Fruit fly (Drosophila melanogaster) whole organism, wandering third instar larva: ENCODE results near the gene CG10646.

Source experiments
- Abd-B ChIP-seq: fragments of >200 bp; optimal IDR thresholded peaks from 2 replicates; lab custom pipeline; 2017; ENCODE audit warnings: missing biosample characterization, missing genetic modification characterization
- CrebA ChIP-seq: fragments of 200-800 bp; sonication (Bioruptor generic); optimal IDR thresholded peaks from 2 replicates; lab custom pipeline; 2016; ENCODE audit warnings: missing biosample characterization, mild to moderate bottlenecking, missing genetic modification characterization, borderline replicate concordance
- GATAd ChIP-seq: sonication (Bioruptor generic); optimal IDR thresholded peaks from 2 replicates; lab custom pipeline; 2016; ENCODE audit warnings: missing biosample characterization, missing genetic modification characterization
- Hr78 ChIP-seq: fragments of >200 bp; optimal IDR thresholded peaks from 2 replicates; lab custom pipeline; 2017; ENCODE audit warnings: missing biosample characterization, missing genetic modification characterization
- Hr83 ChIP-seq: fragments of 200-300 bp; sonication (Bioruptor generic); optimal IDR thresholded peaks from 2 replicates; lab custom pipeline; 2016; ENCODE audit warnings: missing biosample characterization, mild to moderate bottlenecking, missing genetic modification characterization, moderate library complexity; ENCODE audit not compliant: poor library complexity, severe bottlenecking
- Mio ChIP-seq: sonication (Bioruptor generic); optimal IDR thresholded peaks from 2 replicates; lab custom pipeline; 2016; ENCODE audit warnings: missing biosample characterization, missing genetic modification characterization
- Rel ChIP-seq, 2 experiments: fragments of 200-800 bp; sonication (Bioruptor generic) in 1 of 2; optimal IDR thresholded peaks; 2 replicates in 1 of 2; 3 replicates in 1 of 2; lab custom pipeline; 2016 to 2019; ENCODE audit warnings: mild to moderate bottlenecking in 2 of 2, missing biosample characterization in 2 of 2, missing genetic modification characterization in 2 of 2, moderate library complexity in 1 of 2
- brk ChIP-seq: fragments of 200-800 bp; sonication (Bioruptor generic); optimal IDR thresholded peaks from 2 replicates; lab custom pipeline; 2016; ENCODE audit warnings: missing biosample characterization, mild to moderate bottlenecking, missing genetic modification characterization
- dl ChIP-seq, 2 experiments: fragments of 175-275, 200-275 bp in 1 of 2; fragments of 200-275 bp in 1 of 2; sonication (Bioruptor generic); optimal IDR thresholded peaks; lab custom pipeline; 2018; ENCODE audit warnings: mild to moderate bottlenecking in 2 of 2, missing biosample characterization in 2 of 2, missing genetic modification characterization in 2 of 2, moderate library complexity in 2 of 2; ENCODE audit not compliant: partially characterized antibody in 2 of 2, insufficient read depth in 1 of 2
- h ChIP-seq: fragments of 200-800 bp; sonication (Bioruptor generic); optimal IDR thresholded peaks from 3 replicates; lab custom pipeline; 2016; ENCODE audit warnings: missing biosample characterization, mild to moderate bottlenecking, missing genetic modification characterization
- jim ChIP-seq: fragments of 175-275, 200-325 bp; sonication (Bioruptor generic); optimal IDR thresholded peaks from 2 replicates; lab custom pipeline; 2016; ENCODE audit warnings: missing biosample characterization, mild to moderate bottlenecking, missing genetic modification characterization
- pan ChIP-seq: fragments of >200 bp; optimal IDR thresholded peaks from 2 replicates; lab custom pipeline; 2017
- usp ChIP-seq: fragments of >200 bp; optimal IDR thresholded peaks from 2 replicates; lab custom pipeline; 2017; ENCODE audit warnings: missing biosample characterization, missing genetic modification characterization
- woc ChIP-seq: sonication (Bioruptor generic); optimal IDR thresholded peaks from 2 replicates; lab custom pipeline; 2016; ENCODE audit warnings: missing biosample characterization, mild to moderate bottlenecking, missing genetic modification characterization

- TF ChIP-seq Hr83 (GFP tag; lab: Kevin White, UChicago) (no peak), woc (GFP tag; lab: Kevin White, UChicago) (peak; percentile 35), Abd-B (no peak), jim (no peak), GATAd (GFP tag; lab: Kevin White, UChicago) (no peak), usp (no peak), Mio (GFP tag; lab: Kevin White, UChicago) (no peak), brk (GFP tag; lab: Kevin White, UChicago) (no peak), dl (GFP tag; optimal IDR thresholded peaks at IDR 0.05; lab: Kevin White, UChicago; ENCODE audit: insufficient read depth in 1 of 2, partially characterized antibody in 2 of 2) (no peak), h (GFP tag; lab: Kevin White, UChicago) (peak; percentile 59), Hr78 (no peak), pan (lab: Kevin White, UChicago) (no peak), CrebA (GFP tag; lab: Kevin White, UChicago) (no peak), Rel (GFP tag; optimal IDR thresholded peaks at IDR 0.05; lab: Kevin White, UChicago) (no peak), Rel (tag; optimal IDR thresholded peaks at IDR 0.05; lab: Kevin White, UChicago) (no peak)
Measured at dm6 chr3L:12456916-12457662, 46.6 kb downstream of the CG10646 start.
